Worm (Caenorhabditis elegans) whole organism, L1 larva: ENCODE results near the gene F41E6.12.

Experiments
- C16A3.4 ChIP-seq: fragments of 150-350 bp; optimal IDR thresholded peaks from 2 replicates; lab custom pipeline; 2014; ENCODE audit warnings: missing biosample characterization, missing genetic modification characterization
- F16B12.6 ChIP-seq: fragments of 150-350 bp; optimal IDR thresholded peaks from 2 replicates; lab custom pipeline; 2014; ENCODE audit warnings: missing biosample characterization, missing genetic modification characterization
- Y116A8C.19 ChIP-seq: sonication (generic microtip); optimal IDR thresholded peaks from 2 replicates; lab custom pipeline; 2016; ENCODE audit warnings: missing compliant biosample characterization, missing genetic modification characterization, borderline replicate concordance
- aha-1 ChIP-seq: fragments of 150-350 bp; optimal IDR thresholded peaks from 2 replicates; lab custom pipeline; 2014; ENCODE audit warnings: missing biosample characterization, missing genetic modification characterization
- alr-1 ChIP-seq: fragments of 200-800 bp; sonication (Bioruptor generic); optimal IDR thresholded peaks from 2 replicates; lab custom pipeline; 2018; ENCODE audit warnings: borderline replicate concordance, mild to moderate bottlenecking, missing genetic modification characterization, missing compliant biosample characterization
- blmp-1 ChIP-seq: fragments of 150-350 bp; optimal IDR thresholded peaks from 2 replicates; lab custom pipeline; 2014; ENCODE audit warnings: missing biosample characterization, missing genetic modification characterization
- ceh-63 ChIP-seq: fragments of 200-800 bp; sonication (Bioruptor generic); optimal IDR thresholded peaks from 2 replicates; lab custom pipeline; 2018; ENCODE audit warnings: mild to moderate bottlenecking, missing genetic modification characterization, missing compliant biosample characterization
- ceh-8 ChIP-seq: fragments of 200-800 bp; sonication (Bioruptor generic); optimal IDR thresholded peaks from 2 replicates; lab custom pipeline; 2018; ENCODE audit warnings: mild to moderate bottlenecking, missing genetic modification characterization, moderate library complexity, missing compliant biosample characterization
- ceh-88 ChIP-seq: fragments of 200-800 bp; sonication (Bioruptor generic); IDR thresholded peaks from 2 replicates; pipeline ENCODE4 v1.3.6; 2022; ENCODE audit warnings: missing genetic modification characterization, missing compliant biosample characterization
- ceh-90 ChIP-seq: sonication (generic microtip); optimal IDR thresholded peaks from 2 replicates; lab custom pipeline; 2016; ENCODE audit warnings: missing genetic modification characterization, missing compliant biosample characterization
- dsc-1 ChIP-seq: sonication (generic microtip); optimal IDR thresholded peaks from 2 replicates; lab custom pipeline; 2016; ENCODE audit warnings: mild to moderate bottlenecking, missing genetic modification characterization, missing compliant biosample characterization
- efl-1 ChIP-seq, 4 experiments: fragments of 150-350 bp; optimal IDR thresholded peaks in 3 of 4; peaks in 1 of 4; 1 replicate in 1 of 4; 2 replicates in 3 of 4; lab custom pipeline; 2014; ENCODE audit warnings: missing biosample characterization in 2 of 4, missing genetic modification characterization in 2 of 4, missing genetic modification reagents in 2 of 4
- egl-27 ChIP-seq, 2 experiments: fragments of 150-350 bp in 1 of 2; sonication (generic microtip); optimal IDR thresholded peaks; 3 replicates each; lab custom pipeline; 2017 to 2018; ENCODE audit warnings: missing biosample characterization in 2 of 2, missing genetic modification characterization in 2 of 2, missing genetic modification reagents in 2 of 2
- elt-2 ChIP-seq: sonication (generic microtip); optimal IDR thresholded peaks from 2 replicates; lab custom pipeline; 2016; ENCODE audit warnings: missing genetic modification characterization, mild to moderate bottlenecking, inconsistent platforms, missing compliant biosample characterization, missing genetic modification reagents
- elt-3 ChIP-seq, 6 experiments: fragments of 150-350 bp in 1 of 6; sonication (generic microtip); optimal IDR thresholded peaks; 2 replicates each; lab custom pipeline; 2017 to 2018; ENCODE audit warnings: missing biosample characterization in 6 of 6, missing genetic modification characterization in 6 of 6, inconsistent platforms in 1 of 6
- fkh-4 ChIP-seq: sonication (generic microtip); optimal IDR thresholded peaks from 2 replicates; lab custom pipeline; 2016; ENCODE audit warnings: missing compliant biosample characterization, missing genetic modification characterization, borderline replicate concordance
- grh-1 ChIP-seq: fragments of 200-800 bp; sonication (Bioruptor generic); IDR thresholded peaks from 2 replicates; pipeline ENCODE4 v1.3.6; 2022; ENCODE audit warnings: missing genetic modification reagents, missing genetic modification characterization, missing compliant biosample characterization
- hlh-17 ChIP-seq: fragments of 200-800 bp; sonication (Bioruptor generic); optimal IDR thresholded peaks from 2 replicates; lab custom pipeline; 2018; ENCODE audit warnings: missing genetic modification characterization, mild to moderate bottlenecking, missing compliant biosample characterization, moderate library complexity, borderline replicate concordance
- hlh-4 ChIP-seq: sonication (generic microtip); optimal IDR thresholded peaks from 2 replicates; lab custom pipeline; 2016; ENCODE audit warnings: mild to moderate bottlenecking, missing genetic modification characterization, missing compliant biosample characterization
- hpl-2 ChIP-seq: fragments of 150-350 bp; optimal IDR thresholded peaks from 2 replicates; lab custom pipeline; 2014; ENCODE audit warnings: missing biosample characterization, missing genetic modification reagents, missing genetic modification characterization
- irx-1 ChIP-seq: sonication (generic microtip); optimal IDR thresholded peaks from 2 replicates; lab custom pipeline; 2016; ENCODE audit warnings: missing genetic modification characterization, missing compliant biosample characterization
- jun-1 ChIP-seq: fragments of 150-350 bp; optimal IDR thresholded peaks from 2 replicates; lab custom pipeline; 2014; ENCODE audit warnings: missing biosample characterization, missing genetic modification reagents, missing genetic modification characterization
- lin-14 ChIP-seq: fragments of 200-800 bp; sonication (Bioruptor generic); optimal IDR thresholded peaks from 2 replicates; lab custom pipeline; 2018; ENCODE audit warnings: mild to moderate bottlenecking, missing genetic modification characterization, moderate library complexity, missing compliant biosample characterization
- lin-35 ChIP-seq, 2 experiments: fragments of 150-350 bp; optimal IDR thresholded peaks; 2 replicates each; lab custom pipeline; 2014; ENCODE audit warnings: missing biosample characterization in 2 of 2, missing genetic modification characterization in 2 of 2, missing genetic modification reagents in 2 of 2
- mdl-1 ChIP-seq, 2 experiments: fragments of 150-350 bp; optimal IDR thresholded peaks; 2 replicates each; lab custom pipeline; 2014 to 2017; ENCODE audit warnings: missing biosample characterization in 2 of 2, missing genetic modification characterization in 2 of 2, inconsistent platforms in 1 of 2
- nhr-20 ChIP-seq: sonication (generic microtip); optimal IDR thresholded peaks from 2 replicates; lab custom pipeline; 2016; ENCODE audit warnings: mild to moderate bottlenecking, missing genetic modification characterization, missing compliant biosample characterization
- nhr-237 ChIP-seq: fragments of 150-350 bp; optimal IDR thresholded peaks from 2 replicates; lab custom pipeline; 2014; ENCODE audit warnings: missing biosample characterization, missing genetic modification characterization
- nhr-28 ChIP-seq: fragments of 150-350 bp; optimal IDR thresholded peaks from 2 replicates; lab custom pipeline; 2014; ENCODE audit warnings: missing biosample characterization, missing genetic modification characterization
- nhr-71 ChIP-seq: sonication (generic microtip); optimal IDR thresholded peaks from 2 replicates; lab custom pipeline; 2016; ENCODE audit warnings: mild to moderate bottlenecking, missing genetic modification characterization, moderate library complexity, missing compliant biosample characterization
- nhr-85 ChIP-seq: sonication (generic microtip); peaks from one replicate; lab custom pipeline; 2016; ENCODE audit warnings: missing genetic modification characterization, inconsistent platforms, missing compliant biosample characterization
- pqm-1 ChIP-seq: sonication (generic microtip); optimal IDR thresholded peaks from 3 replicates; lab custom pipeline; 2017; ENCODE audit warnings: missing biosample characterization, missing genetic modification characterization
- rnt-1 ChIP-seq: sonication (generic microtip); optimal IDR thresholded peaks from 2 replicates; lab custom pipeline; 2016; ENCODE audit warnings: mild to moderate bottlenecking, missing genetic modification characterization, moderate library complexity, missing compliant biosample characterization
- skn-1 ChIP-seq: fragments of 150-350 bp; optimal IDR thresholded peaks from 2 replicates; lab custom pipeline; 2014; ENCODE audit warnings: missing biosample characterization, missing genetic modification characterization
- sptf-1 ChIP-seq: fragments of 150-350 bp; optimal IDR thresholded peaks from 2 replicates; lab custom pipeline; 2014; ENCODE audit warnings: missing biosample characterization, missing genetic modification characterization
- unc-130 ChIP-seq: fragments of 150-350 bp; optimal IDR thresholded peaks from 2 replicates; lab custom pipeline; 2017; ENCODE audit warnings: missing biosample characterization, missing genetic modification characterization, inconsistent platforms
- unc-30 ChIP-seq: sonication (generic microtip); optimal IDR thresholded peaks from 2 replicates; lab custom pipeline; 2017; ENCODE audit warnings: missing biosample characterization, missing genetic modification characterization
- ztf-11 ChIP-seq, 2 experiments: sonication (generic microtip); optimal IDR thresholded peaks; 2 replicates each; lab custom pipeline; 2016 to 2017; ENCODE audit warnings: missing genetic modification characterization in 2 of 2, missing biosample characterization in 1 of 2, missing compliant biosample characterization in 1 of 2

F41E6.12 gene

DNA sequence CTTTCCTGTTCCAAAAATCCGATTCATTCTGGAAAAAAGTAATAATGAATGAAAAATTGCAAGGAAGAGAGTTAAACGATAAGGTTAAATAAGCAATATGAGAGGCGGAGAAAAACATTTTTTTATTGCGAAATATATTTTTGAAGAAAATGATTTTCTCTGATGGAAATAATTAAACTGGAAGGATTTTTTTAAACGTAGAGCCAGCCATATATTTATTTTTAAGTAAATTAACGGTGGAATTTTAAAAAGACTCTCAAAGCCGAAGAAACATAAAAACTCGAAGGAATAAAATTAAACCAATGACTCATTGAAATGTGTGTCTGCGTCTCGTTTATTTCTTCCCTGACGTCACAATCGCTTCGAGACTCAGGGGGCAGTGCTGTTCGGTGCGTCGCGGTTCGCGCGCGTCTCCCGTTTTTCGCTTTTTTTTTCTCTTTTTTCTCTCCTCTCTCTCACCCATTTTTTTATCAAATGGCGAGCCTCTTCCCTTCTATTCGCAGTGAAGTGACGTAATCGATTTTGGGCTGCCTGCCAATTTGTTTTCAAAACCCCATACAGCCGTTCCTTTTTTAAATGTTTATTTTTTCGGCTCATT is 22.7 kb downstream of the F41E6.12 start, which contains the start of gene vps-60 (continued):
- peak; percentile 91 for TF ChIP-seq skn-1
- TF ChIP-seq F16B12.6 (tag; lab: Kevin White, UChicago): peak; percentile 10
- peak; percentile 96 for TF ChIP-seq jun-1 (tag; lab: Kevin White, UChicago)
- no peak for TF ChIP-seq sptf-1 (tag; lab: Kevin White, UChicago)
- TF ChIP-seq hpl-2 (GFP tag; lab: Kevin White, UChicago): peak; percentile 34
- TF ChIP-seq unc-30 (tag; lab: Kevin White, UChicago): no peak
- TF ChIP-seq lin-35 (GFP tag; optimal IDR thresholded peaks at IDR 0.05; lab: Kevin White, UChicago): peak; percentile 87 to 90

DNA sequence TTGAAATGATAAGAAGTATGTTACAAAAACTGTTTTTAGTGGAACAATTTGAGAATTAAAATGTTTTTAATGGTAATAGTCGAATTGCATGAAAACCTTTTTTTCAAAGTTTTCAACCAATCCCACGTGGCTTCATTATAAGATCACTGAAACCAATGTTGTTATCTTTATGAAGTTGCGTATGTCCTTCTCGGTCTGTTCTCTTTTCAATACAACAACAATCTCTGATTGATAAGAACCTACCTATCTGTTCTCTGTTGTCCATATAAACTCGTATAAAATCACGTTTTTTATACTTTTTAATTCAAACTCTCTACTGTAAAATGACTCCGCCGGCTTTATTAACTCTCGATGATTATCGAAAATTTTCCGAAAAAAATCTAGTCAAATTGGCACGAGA is 25.7 kb downstream of the F41E6.12 start, which contains the start of gene F41E6.5:
F41E6.5 (plus strand) TSS at position 209 of the 400 bp plus-strand sequence.
- TF ChIP-seq Y116A8C.19: no peak
- peak in 3 of 6 experiments; percentile 12 to 91 (median 24) for TF ChIP-seq elt-3 (tag; optimal IDR thresholded peaks at IDR 0.05; lab: Kevin White, UChicago)
- TF ChIP-seq nhr-85: peak; percentile 66
- TF ChIP-seq elt-2 (tag; lab: Kevin White, UChicago): peak; percentile 41
- no peak for TF ChIP-seq alr-1 (tag; lab: Kevin White, UChicago)
- TF ChIP-seq mdl-1 (tag; optimal IDR thresholded peaks at IDR 0.05; lab: Kevin White, UChicago): peak in 1 of 2 experiments; percentile 4
- TF ChIP-seq lin-35 (GFP tag; optimal IDR thresholded peaks at IDR 0.05; lab: Kevin White, UChicago): peak in 1 of 2 experiments; percentile 26
- peak; percentile 2 for TF ChIP-seq nhr-71 (tag; lab: Kevin White, UChicago)
- peak; percentile 8 for TF ChIP-seq lin-14
- TF ChIP-seq blmp-1 (tag; lab: Kevin White, UChicago): peak; percentile 23
- no peak for TF ChIP-seq hlh-4 (tag; lab: Kevin White, UChicago)

DNA sequence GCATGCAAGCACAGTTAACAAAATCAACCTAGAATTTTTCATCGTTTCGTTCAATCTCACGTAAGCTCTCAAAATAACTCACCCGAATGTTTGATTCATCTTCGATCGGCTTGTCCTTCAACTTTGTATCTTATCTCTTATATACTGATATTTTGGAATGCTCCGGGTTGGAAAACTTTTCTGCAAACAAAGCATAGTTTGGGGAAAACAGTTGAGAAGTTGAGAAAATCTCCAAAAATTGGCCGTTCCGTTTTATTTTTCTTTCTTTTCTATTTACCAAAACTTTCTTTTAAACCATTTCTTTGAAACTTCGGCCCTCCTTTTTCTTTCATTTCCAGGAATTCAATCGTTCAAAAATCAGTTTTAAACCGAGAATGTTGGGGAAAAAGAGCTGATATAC is 26.3 kb downstream of the F41E6.12 start, which contains the start of gene F41E6.15:
F41E6.15 (minus strand) TSS at position 101 of the 400 bp plus-strand sequence.
- TF ChIP-seq efl-1 (optimal IDR thresholded peaks at IDR 0.05; lab: Kevin White, UChicago) (no peak), efl-1 (GFP tag; optimal IDR thresholded peaks at IDR 0.05 in 1 of 2; lab: Kevin White, UChicago) (no peak), nhr-237 (tag; lab: Kevin White, UChicago) (no peak), ceh-8 (GFP tag; lab: Kevin White, UChicago) (no peak), ceh-88 (GFP tag; lab: Robert Waterston, UW) (no peak), dsc-1 (tag; lab: Kevin White, UChicago) (no peak), ceh-63 (no peak), egl-27 (tag; optimal IDR thresholded peaks at IDR 0.05; lab: Kevin White, UChicago) (no peak)

- no peak for TF ChIP-seq unc-130 (tag; lab: Kevin White, UChicago)
- no peak for TF ChIP-seq ztf-11 (tag; optimal IDR thresholded peaks at IDR 0.05; lab: Kevin White, UChicago)
- no peak for TF ChIP-seq egl-27 (tag; optimal IDR thresholded peaks at IDR 0.05; lab: Kevin White, UChicago)
These were observed 27.5 kb downstream of the F41E6.12 start, which contains the start of gene F41E6.8 for ce11 chrV:8601420-8601819. Gene F41E6.8, minus strand, starts transcription at chrV:8601520.

- TF ChIP-seq fkh-4 (tag; lab: Kevin White, UChicago) (peak; percentile 92), dsc-1 (tag; lab: Kevin White, UChicago) (peak; percentile 98), skn-1 (no peak), grh-1 (no peak), hlh-17 (GFP tag; lab: Kevin White, UChicago) (no peak)
These were observed 29.0 kb downstream of the F41E6.12 start for ce11 chrV:8599957-8600356.

ce11 chrV:8599192-8599591 is 29.7 kb downstream of the F41E6.12 start, which contains the start of gene F41E6.7:
Gene F41E6.7, minus strand, starts transcription at chrV:8599292.
- TF ChIP-seq irx-1 (tag; lab: Kevin White, UChicago): no peak
- TF ChIP-seq pqm-1: no peak
- no peak for TF ChIP-seq aha-1
- TF ChIP-seq efl-1 (optimal IDR thresholded peaks at IDR 0.05; lab: Kevin White, UChicago): no peak
- no peak for TF ChIP-seq efl-1 (GFP tag; optimal IDR thresholded peaks at IDR 0.05 in 1 of 2; lab: Kevin White, UChicago)
- TF ChIP-seq C16A3.4 (tag; lab: Kevin White, UChicago): no peak
- TF ChIP-seq nhr-28 (tag; lab: Kevin White, UChicago): no peak
- TF ChIP-seq rnt-1 (tag; lab: Kevin White, UChicago): no peak
- no peak for TF ChIP-seq ceh-8 (GFP tag; lab: Kevin White, UChicago)
- no peak for TF ChIP-seq F16B12.6 (tag; lab: Kevin White, UChicago)
- no peak for TF ChIP-seq lin-14
- no peak for TF ChIP-seq egl-27 (tag; optimal IDR thresholded peaks at IDR 0.05; lab: Kevin White, UChicago)
- no peak for TF ChIP-seq ceh-90 (tag; lab: Kevin White, UChicago)
- no peak for TF ChIP-seq jun-1 (tag; lab: Kevin White, UChicago)
- TF ChIP-seq nhr-20 (tag; lab: Kevin White, UChicago): no peak
- no peak for TF ChIP-seq alr-1 (tag; lab: Kevin White, UChicago)
